Fruit fly (Drosophila melanogaster): ENCODE data around the gene ogre.

DNA sequence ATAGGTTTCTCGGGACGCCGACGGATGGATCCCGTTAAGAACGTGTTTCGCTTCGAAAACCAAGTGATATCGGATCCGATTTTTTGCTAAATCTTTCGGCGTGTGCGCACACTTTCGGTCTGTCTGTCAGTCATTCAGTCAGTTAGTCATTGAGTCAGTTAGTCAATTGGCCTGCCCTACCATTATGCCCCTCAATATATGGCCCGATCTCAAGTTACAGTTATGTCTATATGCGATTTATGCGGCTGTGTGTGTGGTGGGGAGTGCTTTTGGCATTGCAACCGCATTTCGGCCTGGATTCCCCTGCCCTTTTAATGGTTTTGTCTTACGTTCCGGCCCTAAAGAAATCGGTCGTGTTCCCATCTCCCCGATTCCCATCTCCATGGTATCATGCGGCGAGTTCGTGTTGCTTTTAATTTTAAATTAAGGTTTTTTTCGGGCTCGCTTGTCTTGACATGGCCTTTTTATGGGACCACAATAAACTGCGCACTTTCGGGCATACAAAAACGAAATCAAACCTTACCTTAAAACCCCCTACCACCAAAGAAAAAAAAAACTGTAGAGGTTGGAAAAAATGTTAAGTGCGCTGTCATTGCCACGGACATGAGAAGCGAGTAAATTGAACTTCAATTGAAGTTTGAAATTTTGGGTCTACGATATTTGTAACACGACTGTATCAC, 8.3 kb downstream of the ogre start:
- TF ChIP-seq CG2889 (GFP tag; IDR thresholded peaks at IDR 0.05) (no peak), CG6854 (GFP tag; optimal IDR thresholded peaks at IDR 0.05) (no peak), cad (GFP tag; optimal IDR thresholded peaks at IDR 0.05) (no peak), slbo (GFP tag; IDR thresholded peaks at IDR 0.05) (no peak), crp (GFP tag; optimal IDR thresholded peaks at IDR 0.05) (no peak), inv (GFP tag; IDR thresholded peaks at IDR 0.05; ENCODE audit: partially characterized antibody) (no peak), C15 (GFP tag; IDR thresholded peaks at IDR 0.05) (no peak), Tbp (GFP tag; optimal IDR thresholded peaks at IDR 0.05) (no peak), TFAM (GFP tag; optimal IDR thresholded peaks at IDR 0.05) (no peak), ttk (GFP tag; IDR thresholded peaks at IDR 0.05) (no peak)

Data from whole organism, embryonic.